Worm (Caenorhabditis elegans) whole organism, L2 larva: Measurements from ENCODE around the gene dtmk-1.

ENCODE experiments used
- C34F6.9 ChIP-seq: fragments of 150-350 bp; optimal IDR thresholded peaks from 2 replicates; lab custom pipeline; 2014; ENCODE audit warnings: missing biosample characterization, missing genetic modification characterization
- F13H6.1 ChIP-seq: sonication (generic microtip); optimal IDR thresholded peaks from 2 replicates; lab custom pipeline; 2016; ENCODE audit warnings: missing genetic modification characterization, missing compliant biosample characterization
- R02D3.7 ChIP-seq: fragments of 150-350 bp; optimal IDR thresholded peaks from 2 replicates; lab custom pipeline; 2014; ENCODE audit warnings: missing biosample characterization, missing genetic modification characterization
- Y55F3AM.14 ChIP-seq: fragments of 200-800 bp; sonication (Bioruptor generic); optimal IDR thresholded peaks from 2 replicates; lab custom pipeline; 2018; ENCODE audit warnings: mild to moderate bottlenecking, missing genetic modification characterization, missing compliant biosample characterization
- ZK546.5 ChIP-seq: sonication (generic microtip); optimal IDR thresholded peaks from 2 replicates; lab custom pipeline; 2017; ENCODE audit warnings: missing biosample characterization, missing genetic modification characterization
- alr-1 ChIP-seq: fragments of 150-350 bp; optimal IDR thresholded peaks from 2 replicates; lab custom pipeline; 2014; ENCODE audit warnings: missing biosample characterization, missing genetic modification characterization
- aly-2 ChIP-seq: fragments of 150-350 bp; optimal IDR thresholded peaks from 2 replicates; lab custom pipeline; 2014; ENCODE audit warnings: missing biosample characterization, missing genetic modification characterization
- ama-1 ChIP-seq: fragments of 150-350 bp; optimal IDR thresholded peaks from 2 replicates; lab custom pipeline; 2018; ENCODE audit warnings: inconsistent platforms
- blmp-1 ChIP-seq: sonication (generic microtip); optimal IDR thresholded peaks from 2 replicates; lab custom pipeline; 2017; ENCODE audit warnings: missing genetic modification characterization, mild to moderate bottlenecking, missing compliant biosample characterization, antibody characterized with exemption, moderate library complexity; ENCODE audit not compliant: insufficient read depth
- ceh-16 ChIP-seq: fragments of 150-350 bp; optimal IDR thresholded peaks from 2 replicates; lab custom pipeline; 2014; ENCODE audit warnings: missing biosample characterization, missing genetic modification characterization
- ceh-82 ChIP-seq: fragments of 150-350 bp; optimal IDR thresholded peaks from 2 replicates; lab custom pipeline; 2014; ENCODE audit warnings: missing biosample characterization, missing genetic modification characterization
- crh-2 ChIP-seq: sonication (generic microtip); optimal IDR thresholded peaks from 2 replicates; lab custom pipeline; 2017; ENCODE audit warnings: missing biosample characterization, missing genetic modification characterization
- dmd-4 ChIP-seq: sonication (generic microtip); optimal IDR thresholded peaks from 2 replicates; lab custom pipeline; 2017; ENCODE audit warnings: missing biosample characterization, missing genetic modification characterization
- egl-27 ChIP-seq: sonication (generic microtip); optimal IDR thresholded peaks from 3 replicates; lab custom pipeline; 2017; ENCODE audit warnings: missing biosample characterization, missing genetic modification reagents, missing genetic modification characterization
- elt-1 ChIP-seq: fragments of 150-350 bp; optimal IDR thresholded peaks from 2 replicates; lab custom pipeline; 2014; ENCODE audit warnings: missing biosample characterization, missing genetic modification characterization
- elt-3 ChIP-seq: sonication (generic microtip); optimal IDR thresholded peaks from 2 replicates; lab custom pipeline; 2017; ENCODE audit warnings: missing biosample characterization, missing genetic modification characterization
- fos-1 ChIP-seq: fragments of 150-350 bp; optimal IDR thresholded peaks from 2 replicates; lab custom pipeline; 2014; ENCODE audit warnings: missing biosample characterization, missing genetic modification characterization
- gmeb-1 ChIP-seq: fragments of 150-350 bp; optimal IDR thresholded peaks from 2 replicates; lab custom pipeline; 2014; ENCODE audit warnings: missing biosample characterization, missing genetic modification characterization
- lin-11 ChIP-seq: fragments of 150-350 bp; sonication (generic microtip); optimal IDR thresholded peaks from 2 replicates; lab custom pipeline; 2014; ENCODE audit warnings: missing biosample characterization, missing genetic modification characterization, inconsistent platforms, mixed read lengths
- lin-13 ChIP-seq: fragments of 150-350 bp; optimal IDR thresholded peaks from 2 replicates; lab custom pipeline; 2014; ENCODE audit warnings: missing biosample characterization, missing genetic modification reagents, missing genetic modification characterization
- lin-39 ChIP-seq: fragments of 150-350 bp; optimal IDR thresholded peaks from 2 replicates; lab custom pipeline; 2014; ENCODE audit warnings: missing biosample characterization, missing genetic modification reagents, missing genetic modification characterization
- lsy-2 ChIP-seq, 2 experiments: fragments of 150-350 bp in 1 of 2; sonication (generic microtip) in 1 of 2; optimal IDR thresholded peaks; 2 replicates each; lab custom pipeline; 2014 to 2017; ENCODE audit warnings: missing biosample characterization in 2 of 2, missing genetic modification characterization in 2 of 2
- mab-5 ChIP-seq: fragments of 150-350 bp; optimal IDR thresholded peaks from 2 replicates; lab custom pipeline; 2014; ENCODE audit warnings: missing biosample characterization, missing genetic modification characterization
- mbf-1 ChIP-seq: sonication (generic microtip); optimal IDR thresholded peaks from 2 replicates; lab custom pipeline; 2017; ENCODE audit warnings: missing biosample characterization, missing genetic modification characterization
- mdl-1 ChIP-seq, 2 experiments: fragments of 150-350 bp in 1 of 2; sonication (generic microtip) in 1 of 2; optimal IDR thresholded peaks; 2 replicates each; lab custom pipeline; 2017; ENCODE audit warnings: missing biosample characterization in 2 of 2, missing genetic modification characterization in 2 of 2
- nhr-10 ChIP-seq: sonication (generic microtip); optimal IDR thresholded peaks from 2 replicates; lab custom pipeline; 2017; ENCODE audit warnings: missing biosample characterization, missing genetic modification characterization
- nhr-11 ChIP-seq: fragments of 150-350 bp; optimal IDR thresholded peaks from 2 replicates; lab custom pipeline; 2014; ENCODE audit warnings: missing biosample characterization, missing genetic modification characterization
- nhr-12 ChIP-seq: fragments of 150-350 bp; optimal IDR thresholded peaks from 2 replicates; lab custom pipeline; 2014; ENCODE audit warnings: missing biosample characterization, missing genetic modification characterization
- nhr-129 ChIP-seq: fragments of 150-350 bp; optimal IDR thresholded peaks from 2 replicates; lab custom pipeline; 2014; ENCODE audit warnings: missing biosample characterization, missing genetic modification characterization
- nhr-21 ChIP-seq: fragments of 150-350 bp; optimal IDR thresholded peaks from 2 replicates; lab custom pipeline; 2014; ENCODE audit warnings: missing biosample characterization, missing genetic modification characterization
- nhr-23 ChIP-seq: fragments of 150-350 bp; optimal IDR thresholded peaks from 2 replicates; lab custom pipeline; 2014; ENCODE audit warnings: missing biosample characterization, missing genetic modification reagents, missing genetic modification characterization
- nhr-237 ChIP-seq: fragments of 150-350 bp; optimal IDR thresholded peaks from 2 replicates; lab custom pipeline; 2014; ENCODE audit warnings: missing biosample characterization, missing genetic modification characterization
- nhr-25 ChIP-seq: fragments of 150-350 bp; sonication (generic microtip); optimal IDR thresholded peaks from 3 replicates; lab custom pipeline; 2014; ENCODE audit warnings: missing biosample characterization, missing genetic modification characterization
- nhr-6 ChIP-seq: fragments of 150-350 bp; optimal IDR thresholded peaks from 2 replicates; lab custom pipeline; 2014; ENCODE audit warnings: missing biosample characterization, missing genetic modification characterization
- nhr-77 ChIP-seq: fragments of 150-350 bp; optimal IDR thresholded peaks from 2 replicates; lab custom pipeline; 2014; ENCODE audit warnings: missing biosample characterization, missing genetic modification characterization
- peb-1 ChIP-seq: fragments of 150-350 bp; optimal IDR thresholded peaks from 2 replicates; lab custom pipeline; 2014; ENCODE audit warnings: missing biosample characterization, missing genetic modification characterization
- sem-4 ChIP-seq: fragments of 150-350 bp; optimal IDR thresholded peaks from 2 replicates; lab custom pipeline; 2014; ENCODE audit warnings: missing biosample characterization, missing genetic modification reagents, missing genetic modification characterization
- skn-1 ChIP-seq: sonication (generic microtip); optimal IDR thresholded peaks from 2 replicates; lab custom pipeline; 2017; ENCODE audit warnings: missing biosample characterization, missing genetic modification characterization
- sma-3 ChIP-seq: sonication (generic microtip); optimal IDR thresholded peaks from 2 replicates; lab custom pipeline; 2016; ENCODE audit warnings: missing genetic modification reagents, missing genetic modification characterization, missing compliant biosample characterization
- sma-9 ChIP-seq, 2 experiments: fragments of 150-350 bp in 1 of 2; sonication (generic microtip) in 1 of 2; optimal IDR thresholded peaks; 2 replicates each; lab custom pipeline; 2014 to 2016; ENCODE audit warnings: missing genetic modification characterization in 2 of 2, mild to moderate bottlenecking in 1 of 2, missing biosample characterization in 1 of 2, missing compliant biosample characterization in 1 of 2, missing genetic modification reagents in 1 of 2, moderate library complexity in 1 of 2
- snpc-4 ChIP-seq: fragments of 150-350 bp; optimal IDR thresholded peaks from 2 replicates; lab custom pipeline; 2014; ENCODE audit warnings: missing biosample characterization, missing genetic modification characterization
- unc-39 ChIP-seq: fragments of 150-350 bp; optimal IDR thresholded peaks from 2 replicates; lab custom pipeline; 2014; ENCODE audit warnings: missing biosample characterization, missing genetic modification characterization
- unc-55 ChIP-seq: fragments of 150-350 bp; sonication (generic microtip); optimal IDR thresholded peaks from 3 replicates; lab custom pipeline; 2014; ENCODE audit warnings: missing biosample characterization, missing genetic modification reagents, missing genetic modification characterization
- unc-62 ChIP-seq: fragments of 150-350 bp; optimal IDR thresholded peaks from 2 replicates; lab custom pipeline; 2014; ENCODE audit warnings: missing biosample characterization, missing genetic modification reagents, missing genetic modification characterization
- zag-1 ChIP-seq: fragments of 150-350 bp; optimal IDR thresholded peaks from 2 replicates; lab custom pipeline; 2014; ENCODE audit warnings: missing biosample characterization, missing genetic modification characterization
- ztf-1 ChIP-seq: fragments of 200-800 bp; sonication (Bioruptor generic); conservative IDR thresholded peaks from 2 replicates; pipeline ENCODE4 v1.3.6; 2022; ENCODE audit warnings: missing genetic modification characterization, missing compliant biosample characterization
- ztf-11 ChIP-seq: sonication (generic microtip); optimal IDR thresholded peaks from 2 replicates; lab custom pipeline; 2017; ENCODE audit warnings: missing biosample characterization, missing genetic modification characterization
- ztf-4 ChIP-seq: fragments of 150-350 bp; optimal IDR thresholded peaks from 2 replicates; lab custom pipeline; 2014; ENCODE audit warnings: missing biosample characterization, missing genetic modification characterization

Gene dtmk-1

ce11 chrII:9943246-9943645, 23.7 kb downstream of the dtmk-1 start:
- TF ChIP-seq unc-39 (no peak), egl-27 (tag; lab: Kevin White, UChicago) (no peak), sem-4 (tag; lab: Kevin White, UChicago) (no peak), dmd-4 (no peak)

- TF ChIP-seq elt-3 (tag; lab: Kevin White, UChicago) = no peak
- TF ChIP-seq nhr-11 (tag; lab: Kevin White, UChicago) = peak; percentile 16
- TF ChIP-seq sma-9 (GFP tag; optimal IDR thresholded peaks at IDR 0.05; lab: Kevin White, UChicago) = peak; percentile 91
- no peak for TF ChIP-seq sma-9 (tag; optimal IDR thresholded peaks at IDR 0.05; lab: Kevin White, UChicago)
- peak; percentile 77 for TF ChIP-seq nhr-129 (tag; lab: Kevin White, UChicago)
- TF ChIP-seq mbf-1 (tag; lab: Kevin White, UChicago) = no peak
- TF ChIP-seq blmp-1 (tag; lab: Kevin White, UChicago) = peak; percentile 18
- no peak for TF ChIP-seq nhr-10 (tag; lab: Kevin White, UChicago)
- TF ChIP-seq egl-27 (tag; lab: Kevin White, UChicago) = peak; percentile 72
- no peak for TF ChIP-seq ceh-82 (tag; lab: Kevin White, UChicago)
- peak; percentile 66 for TF ChIP-seq snpc-4 (tag; lab: Kevin White, UChicago)
- no peak for TF ChIP-seq Y55F3AM.14 (GFP tag; lab: Kevin White, UChicago)
- no peak for TF ChIP-seq ztf-11 (tag; lab: Kevin White, UChicago)
- peak; percentile 74 for TF ChIP-seq sem-4 (tag; lab: Kevin White, UChicago)
- TF ChIP-seq C34F6.9 = peak; percentile 95
- TF ChIP-seq F13H6.1 (tag; lab: Kevin White, UChicago) = peak; percentile 84
- TF ChIP-seq lin-11 (tag; lab: Kevin White, UChicago) = peak; percentile 65
- TF ChIP-seq dmd-4 = no peak
- TF ChIP-seq nhr-6 (tag; lab: Kevin White, UChicago) = peak; percentile 82
- no peak for TF ChIP-seq nhr-77 (tag; lab: Kevin White, UChicago)
- peak; percentile 77 for TF ChIP-seq fos-1 (tag; lab: Kevin White, UChicago)
- peak; percentile 68 for TF ChIP-seq nhr-21 (tag; lab: Kevin White, UChicago)
- peak; percentile 24 for TF ChIP-seq ama-1 (lab: Kevin White, UChicago)
- TF ChIP-seq lin-13 (GFP tag; lab: Kevin White, UChicago) = peak; percentile 83
- TF ChIP-seq unc-39 = no peak
- no peak for TF ChIP-seq ceh-16 (tag; lab: Kevin White, UChicago)
- TF ChIP-seq ztf-4 (tag; lab: Kevin White, UChicago) = peak; percentile 66
- peak; percentile 97 for TF ChIP-seq gmeb-1 (tag; lab: Kevin White, UChicago)
- peak; percentile 56 for TF ChIP-seq skn-1 (tag; lab: Kevin White, UChicago)
- TF ChIP-seq peb-1 (tag; lab: Kevin White, UChicago) = no peak
- no peak for TF ChIP-seq ZK546.5 (tag; lab: Kevin White, UChicago)
- TF ChIP-seq unc-55 (GFP tag; lab: Kevin White, UChicago) = peak; percentile 88
- peak; percentile 47 for TF ChIP-seq R02D3.7 (tag; lab: Kevin White, UChicago)
- peak; percentile 63 for TF ChIP-seq mab-5 (tag; lab: Kevin White, UChicago)
- TF ChIP-seq nhr-12 (tag; lab: Kevin White, UChicago) = no peak
- no peak for TF ChIP-seq alr-1 (tag; lab: Kevin White, UChicago)
- peak; percentile 73 to 93 for TF ChIP-seq lsy-2 (tag; optimal IDR thresholded peaks at IDR 0.05; lab: Kevin White, UChicago)
- TF ChIP-seq zag-1 (tag; lab: Kevin White, UChicago) = peak; percentile 60
- TF ChIP-seq lin-39 (tag; lab: Kevin White, UChicago) = no peak
- peak; percentile 88 for TF ChIP-seq sma-3
- no peak for TF ChIP-seq ztf-1 (GFP tag; lab: Robert Waterston, UW)
- no peak for TF ChIP-seq unc-62 (GFP tag; lab: Kevin White, UChicago)
- no peak for TF ChIP-seq nhr-23 (tag; lab: Kevin White, UChicago)
- TF ChIP-seq elt-1 (tag; lab: Kevin White, UChicago) = no peak
- TF ChIP-seq nhr-25 (tag; lab: Kevin White, UChicago) = peak; percentile 82
- peak in 1 of 2 experiments; percentile 6 for TF ChIP-seq mdl-1 (tag; optimal IDR thresholded peaks at IDR 0.05; lab: Kevin White, UChicago)
- TF ChIP-seq aly-2 (tag; lab: Kevin White, UChicago) = no peak
- peak; percentile 90 for TF ChIP-seq crh-2 (tag; lab: Kevin White, UChicago)
- no peak for TF ChIP-seq nhr-237 (tag; lab: Kevin White, UChicago)
Observed at ce11 chrII:9940430-9940829, 26.5 kb downstream of the dtmk-1 start, which contains the start of gene ufd-3. Gene ufd-3 (plus strand): TSS chrII:9940753.
